Fruit fly (Drosophila melanogaster) whole organism: ENCODE measurements around the gene CG31321.

Experiments used
- CG8478 ChIP-seq: fragments of >200 bp; optimal IDR thresholded peaks from 2 replicates; lab custom pipeline; 2018; ENCODE audit warnings: inconsistent platforms
- Dll ChIP-seq: fragments of >200 bp; optimal IDR thresholded peaks from 2 replicates; lab custom pipeline; 2017
- EcR ChIP-seq, 2 experiments: fragments of >200 bp; optimal IDR thresholded peaks; 2 replicates each; lab custom pipeline; 2017; ENCODE audit warnings: missing biosample characterization in 2 of 2, missing genetic modification characterization in 2 of 2, missing genetic modification reagents in 2 of 2
- pan ChIP-seq: fragments of >200 bp; optimal IDR thresholded peaks from 2 replicates; lab custom pipeline; 2017
- psq ChIP-seq: fragments of >200 bp; optimal IDR thresholded peaks from 2 replicates; lab custom pipeline; 2017
- usp ChIP-seq: fragments of >200 bp; optimal IDR thresholded peaks from 2 replicates; lab custom pipeline; 2017; ENCODE audit warnings: missing biosample characterization, missing genetic modification characterization, mixed read lengths

Gene CG31321

dm6 chr3R:14351418-14351817 lies 41.3 kb downstream of the CG31321 start:
- TF ChIP-seq EcR (GFP tag; optimal IDR thresholded peaks at IDR 0.05; lab: Kevin White, UChicago) (no peak), pan (no peak), usp (GFP tag; lab: Kevin White, UChicago) (no peak), Dll (lab: Kevin White, UChicago) (no peak), psq (lab: Kevin White, UChicago) (no peak), CG8478 (lab: Kevin White, UChicago) (no peak)

- no peak for TF ChIP-seq CG8478 (lab: Kevin White, UChicago)
- no peak for TF ChIP-seq Dll (lab: Kevin White, UChicago)
- no peak for TF ChIP-seq psq (lab: Kevin White, UChicago)
Observed at dm6 chr3R:14353733-14354152, 43.6 kb downstream of the CG31321 start.

dm6 chr3R:14354599-14354998 lies 44.4 kb downstream of the CG31321 start:
- TF ChIP-seq CG8478 (lab: Kevin White, UChicago) (no peak), Dll (lab: Kevin White, UChicago) (no peak), pan (no peak), psq (lab: Kevin White, UChicago) (no peak), usp (GFP tag; lab: Kevin White, UChicago) (no peak), EcR (GFP tag; optimal IDR thresholded peaks at IDR 0.05; lab: Kevin White, UChicago) (no peak)

dm6 chr3R:14356619-14357018 lies 46.5 kb downstream of the CG31321 start:
- TF ChIP-seq usp (GFP tag; lab: Kevin White, UChicago) (no peak), CG8478 (lab: Kevin White, UChicago) (no peak), pan (no peak), Dll (lab: Kevin White, UChicago) (no peak), EcR (GFP tag; optimal IDR thresholded peaks at IDR 0.05; lab: Kevin White, UChicago) (no peak), psq (lab: Kevin White, UChicago) (no peak)

- TF ChIP-seq usp (GFP tag; lab: Kevin White, UChicago): no peak
- no peak for TF ChIP-seq CG8478 (lab: Kevin White, UChicago)
- no peak for TF ChIP-seq EcR (GFP tag; optimal IDR thresholded peaks at IDR 0.05; lab: Kevin White, UChicago)
- TF ChIP-seq psq (lab: Kevin White, UChicago): no peak
- no peak for TF ChIP-seq pan
Observed at dm6 chr3R:14357405-14357804, 47.2 kb downstream of the CG31321 start.

- no peak for TF ChIP-seq CG8478 (lab: Kevin White, UChicago)
- no peak for TF ChIP-seq usp (GFP tag; lab: Kevin White, UChicago)
- no peak for TF ChIP-seq psq (lab: Kevin White, UChicago)
- no peak for TF ChIP-seq EcR (GFP tag; optimal IDR thresholded peaks at IDR 0.05; lab: Kevin White, UChicago)
- no peak for TF ChIP-seq Dll (lab: Kevin White, UChicago)
- no peak for TF ChIP-seq pan
Observed at dm6 chr3R:14361741-14362232, 51.6 kb downstream of the CG31321 start, which contains the start of gene Dnaaf5. TSS of gene Dnaaf5 (minus strand) at chr3R:14361786.

dm6 chr3R:14363172-14363571 lies 53.0 kb downstream of the CG31321 start:
- TF ChIP-seq CG8478 (lab: Kevin White, UChicago) (no peak), EcR (GFP tag; optimal IDR thresholded peaks at IDR 0.05; lab: Kevin White, UChicago) (no peak), usp (GFP tag; lab: Kevin White, UChicago) (no peak), Dll (lab: Kevin White, UChicago) (no peak), pan (no peak), psq (lab: Kevin White, UChicago) (no peak)
